Fruit fly (Drosophila melanogaster): ENCODE results near the gene CG33181.

Gene CG33181

DNA sequence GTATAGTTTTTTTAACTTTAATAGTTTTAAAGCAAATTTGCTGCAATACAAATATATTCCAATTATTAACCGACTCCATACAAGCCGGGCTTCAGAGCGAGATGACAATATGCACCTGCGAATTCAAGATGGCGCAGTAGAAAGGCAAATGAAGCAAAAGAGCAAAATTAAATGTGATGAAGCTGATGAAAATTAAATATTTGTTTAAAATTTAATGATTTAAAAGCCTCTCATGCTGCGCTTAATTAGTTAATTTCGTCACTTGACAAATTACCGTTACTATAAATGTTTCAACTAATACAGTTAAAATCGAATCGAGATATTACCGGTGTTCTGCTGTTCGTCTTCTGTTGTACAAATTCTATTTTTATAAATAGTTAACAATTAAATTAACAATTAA lies at the start of gene CG33181:
TSS of gene CG33181 (plus strand) at position 301 of the 400 bp plus-strand sequence.
- TF ChIP-seq ss (GFP tag; optimal IDR thresholded peaks at IDR 0.05) = no peak
- TF ChIP-seq Blimp-1 (GFP tag; optimal IDR thresholded peaks at IDR 0.05) = no peak
- TF ChIP-seq CG15336 (GFP tag; IDR thresholded peaks at IDR 0.05) = no peak
- TF ChIP-seq OdsH (GFP tag; optimal IDR thresholded peaks at IDR 0.05) = no peak
- no peak for TF ChIP-seq Hr38 (GFP tag; optimal IDR thresholded peaks at IDR 0.05)
- no peak for TF ChIP-seq CG34406 (GFP tag; optimal IDR thresholded peaks at IDR 0.05)
- no peak for TF ChIP-seq lz (GFP tag; optimal IDR thresholded peaks at IDR 0.05)
- TF ChIP-seq esn (GFP tag; optimal IDR thresholded peaks at IDR 0.05) = no peak
- no peak for TF ChIP-seq Sox102F (GFP tag; optimal IDR thresholded peaks at IDR 0.05)
- TF ChIP-seq CG3032 (tag; optimal IDR thresholded peaks at IDR 0.05) = no peak
- no peak for TF ChIP-seq fkh (GFP tag; optimal IDR thresholded peaks at IDR 0.05)
- TF ChIP-seq CG10631 (GFP tag; optimal IDR thresholded peaks at IDR 0.05) = no peak
- no peak for TF ChIP-seq CG6276 (GFP tag; optimal IDR thresholded peaks at IDR 0.05)
- TF ChIP-seq CG6808 (GFP tag; optimal IDR thresholded peaks at IDR 0.05) = no peak
- TF ChIP-seq CG8119 (GFP tag; IDR thresholded peaks at IDR 0.05) = no peak
- TF ChIP-seq CG7368 (GFP tag; optimal IDR thresholded peaks at IDR 0.05) = no peak

DNA sequence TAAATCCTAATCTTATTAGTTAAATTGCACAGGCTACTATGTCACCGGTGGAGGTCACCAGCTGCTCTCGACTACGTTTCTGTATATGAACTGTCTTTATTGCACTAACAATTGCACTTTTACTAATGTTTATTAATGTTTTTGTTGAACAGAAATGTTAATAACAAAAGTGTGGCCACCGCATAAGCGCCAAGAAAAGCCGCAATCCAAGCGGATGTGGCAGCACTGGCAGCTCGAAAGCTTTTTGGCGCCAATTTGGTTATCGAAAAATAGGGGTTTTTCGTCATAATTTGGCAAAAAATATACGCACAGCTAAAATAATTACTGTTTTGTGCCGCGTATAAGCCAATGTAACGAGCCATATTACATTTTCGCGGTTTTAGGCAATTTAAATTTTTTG lies 47.0 kb upstream of the CG33181 start, which contains the start of gene CG12123:
TSS of gene CG12123 (minus strand) at position 188 of the 400 bp plus-strand sequence.
- TF ChIP-seq Met (GFP tag; optimal IDR thresholded peaks at IDR 0.05) = no peak
- no peak for TF ChIP-seq CG16779 (tag; optimal IDR thresholded peaks at IDR 0.05)
- TF ChIP-seq CG6854 (GFP tag; optimal IDR thresholded peaks at IDR 0.05) = no peak
- no peak for TF ChIP-seq Eip93F (GFP tag; optimal IDR thresholded peaks at IDR 0.05)
- no peak for TF ChIP-seq Smox (GFP tag; optimal IDR thresholded peaks at IDR 0.05)
- no peak for TF ChIP-seq CG6792 (GFP tag; optimal IDR thresholded peaks at IDR 0.05)
- no peak for TF ChIP-seq Hr38 (GFP tag; optimal IDR thresholded peaks at IDR 0.05)
- no peak for TF ChIP-seq dsx (GFP tag; optimal IDR thresholded peaks at IDR 0.05; ENCODE audit: poor library complexity, severe bottlenecking)
- TF ChIP-seq Lpt (GFP tag; optimal IDR thresholded peaks at IDR 0.05) = no peak
- TF ChIP-seq lz (GFP tag; optimal IDR thresholded peaks at IDR 0.05) = no peak
- TF ChIP-seq Sox15 (GFP tag; optimal IDR thresholded peaks at IDR 0.05) = no peak

DNA sequence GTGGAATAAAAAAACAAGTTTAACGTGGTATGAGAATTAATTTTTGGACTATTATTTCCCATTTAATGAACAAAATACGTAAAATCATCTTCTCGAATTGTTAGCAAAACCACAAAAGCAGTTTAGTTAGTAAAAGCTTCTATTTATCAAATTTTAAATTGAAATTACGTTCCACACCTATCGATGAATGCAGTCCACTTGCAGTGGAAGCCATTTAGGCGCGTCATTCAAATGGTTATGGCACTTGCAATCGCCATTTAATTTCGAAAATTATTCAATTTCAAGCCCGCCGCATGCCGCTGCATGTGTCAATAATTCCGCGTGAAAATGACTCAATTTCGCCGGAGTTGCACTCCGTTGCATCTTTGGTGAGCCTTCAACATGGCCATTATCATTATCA lies 46.2 kb upstream of the CG33181 start:
- no peak for TF ChIP-seq Ets21C (GFP tag; optimal IDR thresholded peaks at IDR 0.05)
- no peak for TF ChIP-seq fd59A (GFP tag; optimal IDR thresholded peaks at IDR 0.05)
- no peak for TF ChIP-seq Sox15 (GFP tag; optimal IDR thresholded peaks at IDR 0.05)
- TF ChIP-seq CG10669 (GFP tag; optimal IDR thresholded peaks at IDR 0.05) = no peak
- TF ChIP-seq CG6163 (GFP tag; IDR thresholded peaks at IDR 0.05) = no peak
- no peak for TF ChIP-seq CG4318 (GFP tag; optimal IDR thresholded peaks at IDR 0.05)
- TF ChIP-seq Sox102F (GFP tag; optimal IDR thresholded peaks at IDR 0.05) = no peak
- no peak for TF ChIP-seq CG16779 (tag; optimal IDR thresholded peaks at IDR 0.05)
- TF ChIP-seq ss (GFP tag; optimal IDR thresholded peaks at IDR 0.05) = no peak
- TF ChIP-seq CG3919 (GFP tag; optimal IDR thresholded peaks at IDR 0.05) = no peak

DNA sequence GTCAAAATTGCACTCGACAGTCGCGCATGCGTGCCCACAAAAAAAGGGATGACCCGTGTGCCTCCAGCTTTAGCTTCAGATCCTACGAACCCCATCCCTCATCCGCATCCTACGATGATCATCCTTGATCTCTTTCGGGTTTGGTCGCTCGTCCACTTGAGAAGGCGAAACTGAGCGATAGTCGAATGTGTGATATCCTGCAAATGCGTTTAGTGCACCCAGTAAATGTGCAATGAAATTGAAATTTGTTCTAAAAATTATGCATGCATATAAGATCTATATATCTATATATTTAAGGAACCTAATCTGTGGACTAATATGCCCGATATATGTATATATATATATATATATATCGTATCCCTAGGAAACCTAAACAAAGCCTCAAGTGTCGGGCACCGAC lies 44.9 kb upstream of the CG33181 start:
- TF ChIP-seq CG6854 (GFP tag; optimal IDR thresholded peaks at IDR 0.05) (no peak), Sox102F (GFP tag; optimal IDR thresholded peaks at IDR 0.05) (no peak)

DNA sequence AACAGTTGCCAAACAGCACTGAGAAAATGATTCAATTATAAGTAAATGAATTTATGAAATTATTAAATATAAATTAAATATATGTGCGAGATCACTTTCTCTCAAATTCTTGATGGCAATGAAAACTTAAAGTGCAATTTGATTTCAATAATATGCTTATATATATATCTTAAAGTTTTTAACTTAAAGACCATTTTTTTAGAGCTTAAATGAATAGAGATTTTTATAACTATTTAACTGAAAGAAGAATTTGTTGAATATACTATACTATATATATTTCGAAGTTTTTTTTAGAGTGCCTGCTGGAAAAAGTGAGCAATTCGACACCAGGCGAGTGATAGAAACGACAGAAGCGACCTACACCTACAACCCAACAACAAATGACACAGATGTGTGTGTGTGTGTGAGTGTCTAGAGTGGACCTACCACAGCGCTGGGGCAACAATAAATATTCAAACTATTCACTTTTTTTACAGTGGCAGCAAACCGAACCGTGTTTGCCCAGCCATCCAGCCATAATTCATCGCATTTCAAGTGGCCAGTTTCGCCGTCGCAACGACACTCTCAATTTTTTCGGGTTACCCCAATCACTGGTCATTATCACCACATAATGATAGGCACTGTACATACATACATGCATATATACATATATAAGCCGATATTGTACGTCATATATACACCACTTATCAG lies 44.1 kb upstream of the CG33181 start:
- TF ChIP-seq CG8319 (GFP tag; optimal IDR thresholded peaks at IDR 0.05) (no peak), esn (GFP tag; optimal IDR thresholded peaks at IDR 0.05) (peak; percentile 14), CG6854 (GFP tag; optimal IDR thresholded peaks at IDR 0.05) (no peak), Smox (GFP tag; optimal IDR thresholded peaks at IDR 0.05) (no peak)

Measured in whole organism, prepupa.